Worm (Caenorhabditis elegans): Measurements from ENCODE around the gene nhr-103.
"Not testable (repeated sequence)": the region's sequence is repeated elsewhere in the genome, so short reads cannot be mapped to it uniquely, and the experiment has no call there.

Gene nhr-103

DNA sequence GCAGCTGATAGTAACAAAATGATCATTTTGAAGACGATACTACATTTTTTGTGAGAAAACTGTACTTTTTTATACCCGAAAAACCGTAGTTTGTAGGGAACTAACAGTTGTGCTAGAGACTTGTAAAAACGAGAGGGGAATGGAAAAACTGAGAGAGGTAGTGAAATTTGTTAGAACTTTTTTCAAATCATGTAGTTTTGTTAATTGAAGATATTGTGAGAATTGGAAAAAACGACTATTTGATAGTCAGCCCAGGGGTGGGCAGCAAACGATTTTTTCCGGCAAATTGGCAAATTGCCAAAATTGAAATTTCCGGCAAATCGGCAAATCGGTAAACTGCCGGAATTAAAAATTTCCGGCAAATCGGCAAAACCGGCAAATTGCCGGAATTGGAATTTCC lies 24.1 kb downstream of the nhr-103 start, which contains the start of gene cyp-33C6:
Gene cyp-33C6 (minus strand): TSS at position 101 of the 400 bp plus-strand sequence.
- TF ChIP-seq lin-13 (tag; optimal IDR thresholded peaks at IDR 0.05) (no peak), mep-1 (tag; optimal IDR thresholded peaks at IDR 0.05) (no peak), lin-32 (GFP tag; optimal IDR thresholded peaks at IDR 0.05) (no peak), nhr-76 (tag; optimal IDR thresholded peaks at IDR 0.05) (no peak)

DNA sequence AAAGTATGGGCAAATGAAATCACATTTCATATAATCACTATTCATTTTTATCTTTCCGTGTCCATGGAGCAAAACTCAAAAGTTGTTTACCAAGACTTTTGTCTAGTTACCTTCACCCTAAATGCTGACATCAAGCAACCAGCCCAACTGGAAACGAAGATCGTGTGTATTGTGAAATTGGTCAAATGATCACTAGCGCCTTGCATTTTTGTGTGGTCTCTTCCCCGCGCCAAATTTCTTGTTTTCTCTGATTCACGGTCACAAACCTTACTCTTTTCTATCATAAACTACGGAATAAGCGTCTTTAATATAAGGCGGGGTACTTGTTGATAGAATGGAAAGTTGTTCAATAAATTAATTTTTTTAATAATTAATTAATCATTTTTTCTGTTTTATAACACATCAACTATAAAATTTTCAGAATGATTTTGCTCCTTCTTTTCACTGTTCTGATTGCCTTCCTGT lies 24.9 kb downstream of the nhr-103 start, which contains the start of gene cyp-33C7:
Gene cyp-33C7 (plus strand): TSS at position 415 of the 465 bp plus-strand sequence.
- TF ChIP-seq tbx-8 (GFP tag; optimal IDR thresholded peaks at IDR 0.05) (no peak), lin-32 (GFP tag; optimal IDR thresholded peaks at IDR 0.05) (no peak), ces-1 (GFP tag; optimal IDR thresholded peaks at IDR 0.05) (no peak), unc-62 (GFP tag; optimal IDR thresholded peaks at IDR 0.05) (no peak), snpc-4 (tag; optimal IDR thresholded peaks at IDR 0.05) (no peak), zip-8 (tag; optimal IDR thresholded peaks at IDR 0.05) (no peak), lsy-2 (tag; optimal IDR thresholded peaks at IDR 0.05) (no peak), mls-2 (tag; optimal IDR thresholded peaks at IDR 0.05) (no peak), nhr-76 (tag; optimal IDR thresholded peaks at IDR 0.05) (no peak), mep-1 (tag; optimal IDR thresholded peaks at IDR 0.05) (no peak), drap-1 (GFP tag; optimal IDR thresholded peaks at IDR 0.05) (no peak), unc-39 (tag; optimal IDR thresholded peaks at IDR 0.05) (no peak), ceh-43 (GFP tag; optimal IDR thresholded peaks at IDR 0.05) (no peak), elt-1 (tag; optimal IDR thresholded peaks at IDR 0.05; ENCODE audit: borderline replicate concordance, insufficient read depth) (no peak), ceh-83 (GFP tag; optimal IDR thresholded peaks at IDR 0.05) (no peak), nhr-28 (tag; optimal IDR thresholded peaks at IDR 0.05) (no peak), bed-3 (GFP tag; optimal IDR thresholded peaks at IDR 0.05) (no peak), mab-5 (tag; optimal IDR thresholded peaks at IDR 0.05) (no peak), lin-13 (tag; optimal IDR thresholded peaks at IDR 0.05) (no peak), hlh-1 (tag; optimal IDR thresholded peaks at IDR 0.05) (no peak)

DNA sequence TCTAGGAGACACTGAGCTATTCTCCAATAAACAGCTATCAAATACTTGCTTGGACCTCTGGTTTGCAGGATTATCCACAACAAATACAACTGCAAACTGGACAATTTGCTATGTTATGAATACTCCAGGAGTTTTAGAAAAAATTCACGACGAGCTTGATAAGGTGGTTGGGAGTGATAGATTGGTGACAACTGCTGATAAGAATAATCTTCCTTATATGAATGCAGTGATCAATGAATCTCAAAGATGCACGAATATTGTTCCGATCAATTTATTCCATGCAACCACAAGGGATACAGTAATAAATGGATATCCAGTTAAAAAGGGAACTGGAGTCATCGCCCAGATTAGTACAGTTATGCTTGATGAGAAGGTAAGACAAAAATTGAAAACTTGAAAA lies 26.5 kb downstream of the nhr-103 start:
- no peak for TF ChIP-seq lin-32 (GFP tag; optimal IDR thresholded peaks at IDR 0.05)
- TF ChIP-seq blmp-1 (tag; optimal IDR thresholded peaks at IDR 0.05), result no peak
- TF ChIP-seq nhr-2 (tag; optimal IDR thresholded peaks at IDR 0.05), result no peak
- no peak for TF ChIP-seq ztf-11 (tag; optimal IDR thresholded peaks at IDR 0.05)
- TF ChIP-seq ceh-83 (GFP tag; optimal IDR thresholded peaks at IDR 0.05), result no peak
- TF ChIP-seq sptf-1 (tag; optimal IDR thresholded peaks at IDR 0.05), result no peak
- TF ChIP-seq sem-2 (GFP tag; optimal IDR thresholded peaks at IDR 0.05), result no peak
- TF ChIP-seq nhr-76 (tag; optimal IDR thresholded peaks at IDR 0.05), result no peak
- no peak for TF ChIP-seq hlh-1 (tag; optimal IDR thresholded peaks at IDR 0.05)
- no peak for TF ChIP-seq mab-5 (tag; optimal IDR thresholded peaks at IDR 0.05)
- no peak for TF ChIP-seq mls-2 (tag; optimal IDR thresholded peaks at IDR 0.05)
- TF ChIP-seq snpc-4 (tag; optimal IDR thresholded peaks at IDR 0.05), result no peak
- no peak for TF ChIP-seq mep-1 (tag; optimal IDR thresholded peaks at IDR 0.05)
- no peak for TF ChIP-seq nhr-28 (tag; optimal IDR thresholded peaks at IDR 0.05)
- TF ChIP-seq ham-2 (GFP tag; optimal IDR thresholded peaks at IDR 0.05), result no peak
- TF ChIP-seq elt-3 (tag; optimal IDR thresholded peaks at IDR 0.05), result no peak
- no peak for TF ChIP-seq drap-1 (GFP tag; optimal IDR thresholded peaks at IDR 0.05)
- TF ChIP-seq lsy-2 (tag; optimal IDR thresholded peaks at IDR 0.05), result no peak
- no peak for TF ChIP-seq ceh-43 (GFP tag; optimal IDR thresholded peaks at IDR 0.05)
- no peak for TF ChIP-seq bed-3 (GFP tag; optimal IDR thresholded peaks at IDR 0.05)

DNA sequence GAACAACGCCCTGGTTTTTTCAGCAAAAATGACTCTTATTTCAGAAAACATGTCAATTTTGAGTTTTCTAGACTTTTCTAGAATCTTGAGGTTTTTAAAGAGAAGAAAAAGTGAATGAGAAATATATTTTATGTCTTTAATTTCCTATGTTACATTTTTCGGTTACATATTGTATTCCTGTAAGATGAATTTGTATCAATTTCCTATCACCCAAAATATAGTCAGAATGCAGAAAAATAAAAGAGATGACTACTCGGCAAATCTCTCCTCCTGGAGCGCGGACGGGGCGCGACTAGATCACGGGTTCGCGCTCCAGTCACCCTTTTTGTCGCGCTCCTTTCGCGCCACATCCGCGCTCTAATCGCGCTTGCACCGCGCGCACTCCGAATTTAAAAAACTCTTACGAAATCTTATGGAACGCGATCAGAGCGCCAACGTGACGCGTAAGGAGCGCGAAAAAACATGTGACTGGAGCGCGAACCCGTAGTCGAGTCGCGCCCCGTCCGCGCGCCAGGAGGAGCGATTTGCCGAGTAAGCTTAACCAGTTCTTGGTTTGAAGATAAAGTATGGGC lies 29.4 kb downstream of the nhr-103 start, which contains the start of gene str-253:
Gene str-253 (minus strand): TSS at position 51 of the 572 bp plus-strand sequence.
- no peak for TF ChIP-seq sptf-1 (tag; optimal IDR thresholded peaks at IDR 0.05)
- no peak for TF ChIP-seq pha-4 (tag; optimal IDR thresholded peaks at IDR 0.05)

DNA sequence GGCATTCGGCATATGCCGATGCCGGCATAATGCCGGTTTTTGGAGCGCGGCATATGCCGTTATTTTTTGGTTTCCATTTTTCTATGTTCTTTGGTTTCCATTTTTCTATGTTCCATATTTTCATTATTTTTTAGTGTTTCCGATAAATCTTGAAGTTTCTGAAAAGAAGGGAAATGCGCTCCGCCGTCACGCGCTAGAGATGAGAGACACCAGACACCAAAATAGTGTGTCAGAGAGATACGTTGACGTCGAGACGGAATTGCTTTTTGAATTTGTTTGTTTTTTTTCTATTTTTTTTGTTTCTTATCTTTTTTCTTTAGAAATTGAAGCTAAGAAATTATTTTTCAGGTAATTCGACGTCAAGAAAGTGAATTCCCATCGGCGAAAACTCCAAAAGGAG lies 30.0 kb downstream of the nhr-103 start, which contains the start of gene F41B5.1:
Gene F41B5.1 (plus strand): TSS at position 343 of the 400 bp plus-strand sequence.
- TF ChIP-seq tbx-8 (GFP tag; optimal IDR thresholded peaks at IDR 0.05); zip-8 (tag; optimal IDR thresholded peaks at IDR 0.05); ztf-11 (tag; optimal IDR thresholded peaks at IDR 0.05): not testable (repeated sequence)

DNA sequence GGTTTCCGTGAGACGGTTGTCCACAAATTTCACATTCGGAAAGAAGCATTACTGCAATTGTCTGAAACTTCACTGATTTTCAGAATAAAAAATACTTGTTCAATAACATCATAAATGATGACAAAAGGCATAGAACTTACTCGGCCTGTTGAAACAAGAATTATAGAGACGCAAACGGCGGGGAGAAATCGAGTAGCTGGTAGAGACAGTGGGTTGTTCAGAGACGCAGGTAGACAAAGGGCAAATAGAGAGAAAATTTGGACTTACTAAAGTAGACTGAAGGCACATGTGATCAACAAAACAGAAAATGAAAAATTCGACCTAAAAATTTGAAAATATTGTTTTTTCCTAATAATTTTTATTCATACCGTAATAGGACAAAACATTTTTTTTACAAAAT lies 34.5 kb downstream of the nhr-103 start, which contains the start of gene nhr-182:
Gene nhr-182 (minus strand): TSS at position 178 of the 400 bp plus-strand sequence.
- TF ChIP-seq pha-4 (tag; optimal IDR thresholded peaks at IDR 0.05) (peak; percentile 75), bed-3 (GFP tag; optimal IDR thresholded peaks at IDR 0.05) (no peak)
